Worm (Caenorhabditis elegans): Measurements from ENCODE around the gene mrpl-55.
A peak's percentile ranks its signal among the peaks of the same experiment; 100 is the strongest.

Gene mrpl-55

DNA sequence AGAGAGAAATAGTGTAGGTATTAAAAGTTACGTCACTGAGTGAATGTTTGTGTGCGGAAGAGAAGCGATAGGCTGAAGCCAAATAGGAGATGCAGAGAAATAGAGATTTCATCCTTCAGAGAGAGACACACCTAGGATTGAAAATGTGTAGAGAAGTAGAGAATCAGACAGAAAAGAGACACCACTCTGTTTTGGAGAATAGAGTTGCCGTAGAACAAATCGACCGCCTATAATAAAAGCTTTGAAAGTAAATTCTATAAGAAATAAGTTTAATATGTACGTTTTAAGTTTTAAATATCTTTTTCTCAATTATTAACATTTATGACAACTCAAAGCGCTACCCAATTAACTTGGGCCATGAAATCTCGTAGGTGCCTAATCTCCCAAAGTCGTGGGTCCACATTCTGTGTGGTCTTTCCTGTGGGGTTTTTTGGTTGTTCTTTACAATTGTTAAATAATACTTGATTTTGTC lies 33.3 kb upstream of the mrpl-55 start, which contains the start of gene T07A9.12 (continued):
- TF ChIP-seq aptf-2 (GFP tag; conservative IDR thresholded peaks at IDR 0.05) (no peak), D2030.7 (GFP tag; IDR thresholded peaks at IDR 0.05) (no peak), hlh-12 (tag; optimal IDR thresholded peaks at IDR 0.05) (no peak), ztf-6 (GFP tag; IDR thresholded peaks at IDR 0.05) (no peak), ceh-58 (GFP tag; IDR thresholded peaks at IDR 0.05) (no peak), Y79H2A.3 (GFP tag; conservative IDR thresholded peaks at IDR 0.05) (no peak), bed-1 (GFP tag; IDR thresholded peaks at IDR 0.05) (no peak), ceh-40 (GFP tag; IDR thresholded peaks at IDR 0.05) (no peak), somi-1 (GFP tag; optimal IDR thresholded peaks at IDR 0.05) (no peak), Y67H2A.10 (GFP tag; conservative IDR thresholded peaks at IDR 0.05) (no peak), ceh-27 (GFP tag; optimal IDR thresholded peaks at IDR 0.05) (no peak), lin-26 (GFP tag; IDR thresholded peaks at IDR 0.05) (no peak), Y56A3A.18 (GFP tag; IDR thresholded peaks at IDR 0.05) (no peak), hmg-1.2 (GFP tag; IDR thresholded peaks at IDR 0.05) (peak; percentile 93), ztf-3 (GFP tag; optimal IDR thresholded peaks at IDR 0.05) (no peak), F22D6.2 (tag; optimal IDR thresholded peaks at IDR 0.05) (no peak), pbrm-1 (GFP tag; IDR thresholded peaks at IDR 0.05) (no peak), lsy-27 (tag; optimal IDR thresholded peaks at IDR 0.05; ENCODE audit: borderline replicate concordance, insufficient read depth) (no peak), lir-1 (GFP tag; conservative IDR thresholded peaks at IDR 0.05) (no peak), fkh-3 (tag; optimal IDR thresholded peaks at IDR 0.05) (no peak), madf-3 (GFP tag; IDR thresholded peaks at IDR 0.05) (no peak), nhr-90 (tag; optimal IDR thresholded peaks at IDR 0.05) (no peak), snpc-4 (GFP tag; optimal IDR thresholded peaks at IDR 0.05) (no peak), snpc-4 (tag; optimal IDR thresholded peaks at IDR 0.05) (peak in 1 of 4 experiments; percentile 34), unc-62 (GFP tag; optimal IDR thresholded peaks at IDR 0.05) (no peak), die-1 (tag; optimal IDR thresholded peaks at IDR 0.05) (no peak), nhr-120 (GFP tag; IDR thresholded peaks at IDR 0.05) (no peak), F55B11.4 (tag; optimal IDR thresholded peaks at IDR 0.05; ENCODE audit: borderline replicate concordance, insufficient read depth) (no peak), ccch-3 (GFP tag; optimal IDR thresholded peaks at IDR 0.05) (no peak), lin-54 (GFP tag; optimal IDR thresholded peaks at IDR 0.05) (peak; percentile 2), egl-18 (GFP tag; IDR thresholded peaks at IDR 0.05) (no peak), egl-44 (GFP tag; IDR thresholded peaks at IDR 0.05) (no peak), F10E7.11 (tag; optimal IDR thresholded peaks at IDR 0.05) (no peak), hmg-20 (GFP tag; IDR thresholded peaks at IDR 0.05) (no peak), ZK185.1 (tag; optimal IDR thresholded peaks at IDR 0.05; ENCODE audit: poor library complexity, severe bottlenecking) (no peak), nfya-2 (GFP tag; IDR thresholded peaks at IDR 0.05) (no peak), C17E4.6 (GFP tag; IDR thresholded peaks at IDR 0.05) (no peak), let-526 (GFP tag; IDR thresholded peaks at IDR 0.05) (no peak), T26A5.8 (tag; optimal IDR thresholded peaks at IDR 0.05) (no peak)

DNA sequence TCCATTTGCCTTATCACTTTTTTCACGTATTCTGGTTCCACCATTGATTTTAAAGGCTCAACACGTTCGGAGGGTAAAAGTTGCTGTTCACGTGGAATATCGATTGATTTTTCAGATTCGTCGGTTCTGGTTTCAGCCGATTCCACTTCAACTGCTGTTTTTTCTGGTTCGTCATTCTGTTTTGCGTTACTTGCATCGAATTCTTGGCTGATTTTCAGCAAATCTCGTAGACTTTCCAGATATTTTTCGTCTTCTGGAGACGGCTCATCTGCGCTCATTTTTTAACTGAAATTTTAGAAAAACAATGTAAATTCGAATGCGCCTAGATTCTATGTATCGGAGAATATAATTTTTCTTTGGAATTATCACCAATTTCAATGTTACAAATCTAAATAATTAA lies 24.1 kb upstream of the mrpl-55 start, which contains the start of gene eri-1:
TSS of gene eri-1 (minus strand) at position 285 of the 400 bp plus-strand sequence.
- 0 out of 2 replicates have a peak, but pooled peaks have one; percentile 52 for TF ChIP-seq F39B2.1 (GFP tag; IDR thresholded peaks at IDR 0.05)
- no peak for TF ChIP-seq rec-8 (tag; optimal IDR thresholded peaks at IDR 0.05)
- peak; percentile 47; the same call in 1 of the 2 replicates for TF ChIP-seq dox-1 (GFP tag; IDR thresholded peaks at IDR 0.05)
- no peak for TF ChIP-seq F22D6.2 (tag; optimal IDR thresholded peaks at IDR 0.05)
- TF ChIP-seq ztf-25 (GFP tag; IDR thresholded peaks at IDR 0.05) = no peak
- TF ChIP-seq ama-1 (optimal IDR thresholded peaks at IDR 0.05) = no peak
- peak in 1 of 2 experiments; percentile 36 for TF ChIP-seq ama-1 (GFP tag; optimal IDR thresholded peaks at IDR 0.05)
- peak; percentile 56; the same call in 1 of the 2 replicates for TF ChIP-seq madf-6 (GFP tag; IDR thresholded peaks at IDR 0.05)
- TF ChIP-seq B0261.1 (tag; optimal IDR thresholded peaks at IDR 0.05) = no peak
- no peak for TF ChIP-seq ztf-3 (GFP tag; optimal IDR thresholded peaks at IDR 0.05)
- no peak for TF ChIP-seq ccch-3 (GFP tag; optimal IDR thresholded peaks at IDR 0.05)
- TF ChIP-seq egrh-3 (GFP tag; IDR thresholded peaks at IDR 0.05) = no peak
- no peak for TF ChIP-seq nhr-27 (tag; optimal IDR thresholded peaks at IDR 0.05)
- TF ChIP-seq cebp-1 (GFP tag; IDR thresholded peaks at IDR 0.05) = no peak; the same call in 1 of the 2 replicates
- TF ChIP-seq cebp-1 (tag; optimal IDR thresholded peaks at IDR 0.05) = peak; percentile 25
